Fruit fly (Drosophila melanogaster) whole organism, embryonic: Measurements from ENCODE around the gene Obp93a.

Experiments
- ATbp ChIP-seq: fragments of 200-800 bp; sonication (Bioruptor generic); optimal IDR thresholded peaks from 2 replicates; lab custom pipeline; 2017; ENCODE audit warnings: missing biosample characterization, mild to moderate bottlenecking, missing genetic modification characterization, missing genetic modification reagents
- Aef1 ChIP-seq: fragments of 200-800 bp; sonication (Bioruptor generic); IDR thresholded peaks from 3 replicates; pipeline ENCODE4 v1.3.6; 2022; ENCODE audit warnings: missing biosample characterization, missing genetic modification characterization
- CG10147 ChIP-seq: fragments of 200-800 bp; sonication (Bioruptor generic); optimal IDR thresholded peaks from 2 replicates; lab custom pipeline; 2019; ENCODE audit warnings: missing biosample characterization, mild to moderate bottlenecking, missing genetic modification characterization, moderate library complexity
- CG10209 ChIP-seq: fragments of 200-800 bp; sonication (Bioruptor generic); optimal IDR thresholded peaks from 3 replicates; lab custom pipeline; 2017; ENCODE audit warnings: missing biosample characterization, mild to moderate bottlenecking, missing genetic modification characterization, missing genetic modification reagents
- CG11398 ChIP-seq: fragments of 200-800 bp; sonication (Bioruptor generic); optimal IDR thresholded peaks from 2 replicates; lab custom pipeline; 2016; ENCODE audit warnings: missing biosample characterization, missing genetic modification characterization
- CG12071 ChIP-seq: fragments of 200-800 bp; sonication (Bioruptor generic); optimal IDR thresholded peaks from 3 replicates; lab custom pipeline; 2018; ENCODE audit warnings: missing biosample characterization, mild to moderate bottlenecking, missing genetic modification characterization
- CG1233 ChIP-seq: fragments of 200-800 bp; sonication (Bioruptor generic); optimal IDR thresholded peaks from 4 replicates; lab custom pipeline; 2018; ENCODE audit warnings: missing biosample characterization, mild to moderate bottlenecking, missing genetic modification characterization
- CG13123 ChIP-seq: fragments of 200-800 bp; sonication (Bioruptor generic); optimal IDR thresholded peaks from 2 replicates; lab custom pipeline; 2016; ENCODE audit warnings: missing biosample characterization, missing genetic modification characterization
- CG14441 ChIP-seq: fragments of 200-800 bp; sonication (Bioruptor generic); IDR thresholded peaks from 2 replicates; pipeline ENCODE4 v1.3.6; 2022; ENCODE audit warnings: missing biosample characterization, missing genetic modification characterization
- CG14860 ChIP-seq: fragments of 200-800 bp; sonication (Bioruptor generic); IDR thresholded peaks from 3 replicates; pipeline ENCODE4 v1.3.6; 2022; ENCODE audit warnings: missing biosample characterization, missing genetic modification characterization; ENCODE audit not compliant: partially characterized antibody
- CG15011 ChIP-seq: fragments of 200-800 bp; sonication (Bioruptor generic); optimal IDR thresholded peaks from 3 replicates; lab custom pipeline; 2018; ENCODE audit warnings: missing biosample characterization, mild to moderate bottlenecking, missing genetic modification characterization
- CG15269 ChIP-seq: fragments of 200-800 bp; sonication (Bioruptor generic); optimal IDR thresholded peaks from 2 replicates; lab custom pipeline; 2018; ENCODE audit warnings: missing biosample characterization, mild to moderate bottlenecking, missing genetic modification characterization, moderate library complexity
- CG3726 ChIP-seq: fragments of 200-800 bp; sonication (Bioruptor generic); IDR thresholded peaks from 3 replicates; pipeline ENCODE4, ENCODE4 v1.3.6; 2022; ENCODE audit warnings: missing biosample characterization, missing genetic modification characterization
- CG42726 ChIP-seq: fragments of 200-800 bp; sonication (Bioruptor generic); IDR thresholded peaks from 2 replicates; pipeline ENCODE4 v1.3.6; 2022; ENCODE audit warnings: missing biosample characterization, missing genetic modification characterization; ENCODE audit not compliant: partially characterized antibody
- CG4617 ChIP-seq: fragments of 200-800 bp; sonication (Bioruptor generic); optimal IDR thresholded peaks from 3 replicates; lab custom pipeline; 2016; ENCODE audit warnings: missing biosample characterization, missing genetic modification characterization, borderline replicate concordance
- CG4707 ChIP-seq: fragments of 200-800 bp; sonication (Bioruptor generic); optimal IDR thresholded peaks from 2 replicates; lab custom pipeline; 2018; ENCODE audit warnings: missing biosample characterization, mild to moderate bottlenecking, missing genetic modification characterization, moderate library complexity
- CG4820 ChIP-seq: fragments of 200-800 bp; sonication (Bioruptor generic); optimal IDR thresholded peaks from 3 replicates; lab custom pipeline; 2016; ENCODE audit warnings: missing biosample characterization, missing genetic modification characterization
- CG6791 ChIP-seq: fragments of 200-800 bp; sonication (Bioruptor generic); IDR thresholded peaks from 3 replicates; pipeline ENCODE4 v1.3.6; 2022; ENCODE audit warnings: missing biosample characterization, missing genetic modification characterization; ENCODE audit not compliant: partially characterized antibody
- CG7271 ChIP-seq: fragments of 200-800 bp; sonication (Bioruptor generic); optimal IDR thresholded peaks from 2 replicates; lab custom pipeline; 2018; ENCODE audit warnings: missing biosample characterization, mild to moderate bottlenecking, missing genetic modification characterization, moderate library complexity
- CG7963 ChIP-seq: fragments of 200-800 bp; sonication (Bioruptor generic); IDR thresholded peaks from 3 replicates; pipeline ENCODE4 v1.3.6; 2022; ENCODE audit warnings: missing biosample characterization, missing genetic modification characterization; ENCODE audit not compliant: partially characterized antibody
- CG8765 ChIP-seq: fragments of 200-800 bp; sonication (Bioruptor generic); IDR thresholded peaks from 2 replicates; pipeline ENCODE4 v1.3.6; 2022; ENCODE audit warnings: missing biosample characterization, missing genetic modification characterization
- CG9797 ChIP-seq: fragments of 200-800 bp; sonication (Bioruptor generic); optimal IDR thresholded peaks from 3 replicates; lab custom pipeline; 2018; ENCODE audit warnings: missing biosample characterization, mild to moderate bottlenecking, missing genetic modification characterization
- Camta ChIP-seq: fragments of 200-800 bp; sonication (Bioruptor generic); optimal IDR thresholded peaks from 2 replicates; lab custom pipeline; 2016; ENCODE audit warnings: missing biosample characterization, missing genetic modification characterization
- D19A ChIP-seq: fragments of 200-800 bp; optimal IDR thresholded peaks from 3 replicates; lab custom pipeline; 2019; ENCODE audit warnings: missing biosample characterization, mild to moderate bottlenecking, missing genetic modification characterization, moderate library complexity
- Dfd ChIP-seq, 2 experiments: fragments of >200 bp; optimal IDR thresholded peaks; 2 replicates each; lab custom pipeline; 2017; ENCODE audit warnings: missing biosample characterization in 2 of 2, missing genetic modification characterization in 2 of 2
- Dip2 ChIP-seq: fragments of 200-800 bp; sonication (Bioruptor generic); IDR thresholded peaks from 2 replicates; pipeline ENCODE4 v1.3.6; 2022; ENCODE audit warnings: missing biosample characterization, missing genetic modification characterization
- E2f2 ChIP-seq: fragments of 200-800 bp; sonication (Bioruptor generic); IDR thresholded peaks from 2 replicates; pipeline ENCODE4 v1.3.6; 2022; ENCODE audit warnings: missing biosample characterization, missing genetic modification characterization
- Ets65A ChIP-seq: fragments of 200-800 bp; sonication (Bioruptor generic); peaks from one replicate; lab custom pipeline; 2016; ENCODE audit warnings: missing biosample characterization, missing genetic modification characterization
- Hr51 ChIP-seq, 2 experiments: fragments of 200-800 bp; sonication (Bioruptor generic); optimal IDR thresholded peaks; 2 replicates in 1 of 2; 3 replicates in 1 of 2; lab custom pipeline; 2016 to 2018; ENCODE audit warnings: missing biosample characterization in 2 of 2, missing genetic modification characterization in 2 of 2, mild to moderate bottlenecking in 1 of 2, moderate library complexity in 1 of 2
- Meics ChIP-seq: fragments of 200-800 bp; sonication (Bioruptor generic); optimal IDR thresholded peaks from 2 replicates; lab custom pipeline; 2017; ENCODE audit warnings: missing biosample characterization, mild to moderate bottlenecking, missing genetic modification characterization
- Myb ChIP-seq: fragments of 200-800 bp; sonication (Bioruptor generic); optimal IDR thresholded peaks from 2 replicates; lab custom pipeline; 2016; ENCODE audit warnings: missing biosample characterization, missing genetic modification characterization
- NC2β ChIP-seq: fragments of 200-800 bp; sonication (Bioruptor generic); optimal IDR thresholded peaks from 2 replicates; lab custom pipeline; 2016; ENCODE audit warnings: missing biosample characterization, missing genetic modification characterization
- Usf ChIP-seq: fragments of 200-800 bp; sonication (Bioruptor generic); optimal IDR thresholded peaks from 2 replicates; lab custom pipeline; 2017; ENCODE audit warnings: missing genotype, missing biosample characterization, missing genetic modification characterization
- ac ChIP-seq: fragments of 200-800 bp; sonication (Bioruptor generic); optimal IDR thresholded peaks from 3 replicates; lab custom pipeline; 2017; ENCODE audit warnings: missing biosample characterization, mild to moderate bottlenecking, missing genetic modification characterization
- al ChIP-seq: fragments of 200-800 bp; sonication (Bioruptor generic); IDR thresholded peaks from 2 replicates; pipeline ENCODE4 v1.3.6; 2022; ENCODE audit warnings: missing biosample characterization, missing genetic modification characterization
- ap ChIP-seq: fragments of 200-800 bp; sonication (Bioruptor generic); IDR thresholded peaks from 2 replicates; pipeline ENCODE4 v1.3.6; 2022; ENCODE audit warnings: missing biosample characterization, missing genetic modification characterization
- ash1 ChIP-seq: fragments of 200-800 bp; sonication (Bioruptor generic); optimal IDR thresholded peaks from 2 replicates; lab custom pipeline; 2018; ENCODE audit warnings: missing biosample characterization, mild to moderate bottlenecking, missing genetic modification characterization
- bab2 ChIP-seq: fragments of 200-800 bp; sonication (Bioruptor generic); optimal IDR thresholded peaks from 2 replicates; lab custom pipeline; 2016; ENCODE audit warnings: missing biosample characterization, missing genetic modification characterization
- chif ChIP-seq, 2 experiments: fragments of 200-800 bp; sonication (Bioruptor generic); optimal IDR thresholded peaks; 3 replicates each; lab custom pipeline; 2016; ENCODE audit warnings: missing biosample characterization in 2 of 2, missing genetic modification characterization in 2 of 2
- dimm ChIP-seq: fragments of 200-800 bp; sonication (Bioruptor generic); IDR thresholded peaks from 2 replicates; pipeline ENCODE4 v1.3.6; 2022; ENCODE audit warnings: missing biosample characterization, missing genetic modification characterization
- eyg ChIP-seq: fragments of 200-800 bp; sonication (Bioruptor generic); optimal IDR thresholded peaks from 3 replicates; lab custom pipeline; 2016; ENCODE audit warnings: missing biosample characterization, missing genetic modification characterization
- gsb-n ChIP-seq: fragments of 200-800 bp; sonication (Bioruptor generic); optimal IDR thresholded peaks from 3 replicates; lab custom pipeline; 2018; ENCODE audit warnings: missing biosample characterization, mild to moderate bottlenecking, missing genetic modification characterization
- hbn ChIP-seq: fragments of 200-800 bp; sonication (Bioruptor generic); IDR thresholded peaks from 2 replicates; pipeline ENCODE4 v1.3.6; 2022; ENCODE audit warnings: missing biosample characterization, missing genetic modification characterization; ENCODE audit not compliant: partially characterized antibody
- jing ChIP-seq: fragments of 200-800 bp; sonication (Bioruptor generic); optimal IDR thresholded peaks from 2 replicates; lab custom pipeline; 2018; ENCODE audit warnings: missing biosample characterization, mild to moderate bottlenecking, missing genetic modification characterization
- klu ChIP-seq: fragments of 200-800 bp; sonication (Bioruptor generic); IDR thresholded peaks from 2 replicates; pipeline ENCODE4 v1.3.6; 2022; ENCODE audit warnings: missing biosample characterization, missing genetic modification characterization
- lov ChIP-seq, 2 experiments: fragments of 200-800 bp in 1 of 2; fragments of >200 bp in 1 of 2; sonication (Bioruptor generic) in 1 of 2; IDR thresholded peaks in 1 of 2; optimal IDR thresholded peaks in 1 of 2; 2 replicates in 1 of 2; 3 replicates in 1 of 2; pipeline versions ENCODE4 v1.3.6 to Lab custom; 2017 to 2022; ENCODE audit warnings: missing biosample characterization in 1 of 2, missing genetic modification characterization in 1 of 2
- stwl ChIP-seq: fragments of 200-800 bp; sonication (Bioruptor generic); optimal IDR thresholded peaks from 3 replicates; lab custom pipeline; 2018; ENCODE audit warnings: missing biosample characterization, mild to moderate bottlenecking, missing genetic modification characterization, moderate library complexity
- tx ChIP-seq: fragments of 200-800 bp; sonication (Bioruptor generic); optimal IDR thresholded peaks from 2 replicates; lab custom pipeline; 2016; ENCODE audit warnings: missing biosample characterization, missing genetic modification characterization
- yki ChIP-seq: fragments of >200 bp; optimal IDR thresholded peaks from 3 replicates; lab custom pipeline; 2018

The Obp93a gene

DNA sequence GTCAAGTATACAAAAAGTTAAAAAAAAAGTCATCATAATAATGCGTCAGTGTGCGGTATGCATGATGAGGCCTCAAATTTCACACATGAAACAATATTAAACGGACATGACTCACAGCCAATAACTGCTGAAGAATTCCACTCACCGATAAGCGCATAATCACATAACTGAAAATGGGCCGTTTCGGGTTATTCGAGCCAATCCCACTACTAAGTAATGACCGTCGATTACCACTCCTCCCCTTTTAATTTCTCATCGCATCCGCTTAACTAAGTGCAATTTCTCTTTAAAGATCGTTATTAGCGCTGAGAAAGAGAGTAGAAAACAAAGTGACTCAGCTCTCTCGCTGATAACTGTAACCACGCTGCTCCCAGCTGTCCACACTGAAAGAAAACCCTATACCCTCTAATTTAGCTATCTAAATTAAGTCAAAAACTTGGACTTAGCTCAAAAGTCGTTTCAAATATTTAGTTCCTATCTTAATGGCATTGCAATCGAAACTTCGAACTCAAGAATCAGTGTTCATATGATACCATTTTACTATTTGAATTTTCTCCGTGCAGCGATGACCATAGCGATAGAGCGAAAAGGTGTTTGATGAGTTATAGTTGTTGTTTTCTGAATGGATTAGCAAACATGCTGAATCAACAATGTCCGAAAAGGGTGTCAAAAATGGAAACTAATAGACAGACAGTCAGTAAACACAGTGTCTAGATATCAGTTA is 16.6 kb downstream of the Obp93a start (continued):
- no peak for TF ChIP-seq CG6791
- no peak for TF ChIP-seq hbn (GFP tag; lab: Robert Waterston, UW)
- TF ChIP-seq Usf (GFP tag; lab: Kevin White, UChicago), result peak; percentile 44
- peak; percentile 88 for TF ChIP-seq CG10209 (GFP tag; lab: Kevin White, UChicago)
- TF ChIP-seq CG1233 (GFP tag; lab: Kevin White, UChicago), result peak; percentile 67
- peak; percentile 75 for TF ChIP-seq ac (GFP tag; lab: Kevin White, UChicago)
- TF ChIP-seq CG14860 (GFP tag; lab: Robert Waterston, UW), result no peak
- TF ChIP-seq bab2 (GFP tag; lab: Kevin White, UChicago), result peak; percentile 93
- TF ChIP-seq Dfd (GFP tag; optimal IDR thresholded peaks at IDR 0.05; lab: Kevin White, UChicago), result no peak
- peak; percentile 86 for TF ChIP-seq CG11398 (GFP tag; lab: Kevin White, UChicago)
- TF ChIP-seq CG13123, result peak; percentile 80
- peak; percentile 89 for TF ChIP-seq NC2β
- peak; percentile 51 for TF ChIP-seq CG10147
- peak; percentile 88 to 90 for TF ChIP-seq chif (GFP tag; optimal IDR thresholded peaks at IDR 0.05; lab: Kevin White, UChicago)
- peak; percentile 15 for TF ChIP-seq stwl (tag; lab: Kevin White, UChicago)
- TF ChIP-seq gsb-n, result peak; percentile 82
- peak; percentile 73 for TF ChIP-seq al (GFP tag; lab: Robert Waterston, UW)
- TF ChIP-seq ash1 (GFP tag; lab: Kevin White, UChicago), result peak; percentile 41
- peak; percentile 85 for TF ChIP-seq CG14441 (GFP tag; lab: Robert Waterston, UW)
- peak; percentile 69 for TF ChIP-seq dimm
- TF ChIP-seq CG12071, result peak; percentile 54
- TF ChIP-seq Ets65A (GFP tag; lab: Kevin White, UChicago), result peak; percentile 98
- peak; percentile 94 for TF ChIP-seq ATbp (GFP tag; lab: Kevin White, UChicago)
- TF ChIP-seq CG4707, result peak; percentile 84
- peak; percentile 78 for TF ChIP-seq ap (GFP tag; lab: Robert Waterston, UW)
- TF ChIP-seq CG7271, result peak; percentile 42
- TF ChIP-seq yki (lab: Kevin White, UChicago), result no peak
- peak; percentile 51 for TF ChIP-seq Meics (GFP tag; lab: Kevin White, UChicago)
- TF ChIP-seq tx (GFP tag; lab: Kevin White, UChicago), result peak; percentile 85
- TF ChIP-seq D19A, result peak; percentile 86
- TF ChIP-seq lov (optimal IDR thresholded peaks at IDR 0.05; lab: Kevin White, UChicago), result no peak
- peak; percentile 55; the same call in 1 of the 3 replicates for TF ChIP-seq lov (GFP tag; IDR thresholded peaks at IDR 0.05; lab: Robert Waterston, UW)
- TF ChIP-seq jing (GFP tag; lab: Kevin White, UChicago), result peak; percentile 81
- no peak for TF ChIP-seq CG15011
- TF ChIP-seq Camta, result peak; percentile 83
- no peak for TF ChIP-seq CG42726 (GFP tag; lab: Robert Waterston, UW)
- 0 out of 2 replicates have a peak, but pooled peaks have one; percentile 47 for TF ChIP-seq CG8765 (GFP tag; lab: Robert Waterston, UW)
- TF ChIP-seq CG4617, result peak; percentile 66
- TF ChIP-seq CG15269 (tag; lab: Kevin White, UChicago), result peak; percentile 91
- TF ChIP-seq CG9797 (GFP tag; lab: Kevin White, UChicago), result no peak
- peak; percentile 86 for TF ChIP-seq eyg (GFP tag; lab: Kevin White, UChicago)
- TF ChIP-seq CG4820, result peak; percentile 81
- no peak for TF ChIP-seq CG7963 (GFP tag; lab: Robert Waterston, UW)
- peak; percentile 79 for TF ChIP-seq Aef1 (GFP tag; lab: Robert Waterston, UW)
- TF ChIP-seq Myb (GFP tag; lab: Kevin White, UChicago), result peak; percentile 77
- TF ChIP-seq Dip2 (GFP tag; lab: Robert Waterston, UW), result no peak
- peak; percentile 67 for TF ChIP-seq klu (GFP tag; lab: Robert Waterston, UW)
- peak; percentile 63 for TF ChIP-seq E2f2 (GFP tag; lab: Robert Waterston, UW)
- TF ChIP-seq Hr51 (GFP tag; optimal IDR thresholded peaks at IDR 0.05; lab: Kevin White, UChicago), result peak; percentile 89 to 91
- peak; percentile 74; the same call in 1 of the 3 replicates for TF ChIP-seq CG3726 (GFP tag; lab: Robert Waterston, UW)
